Fruit fly (Drosophila melanogaster) whole organism, wandering third instar larva: ENCODE measurements around the gene CG42455.
A peak's percentile ranks its signal among the peaks of the same experiment; 100 is the strongest.

Experiments used
- Abd-B ChIP-seq: fragments of >200 bp; optimal IDR thresholded peaks from 2 replicates; lab custom pipeline; 2017; ENCODE audit warnings: missing biosample characterization, missing genetic modification characterization
- CG9705 ChIP-seq: fragments of 200-800 bp; sonication (Bioruptor generic); optimal IDR thresholded peaks from 2 replicates; lab custom pipeline; 2018; ENCODE audit warnings: missing biosample characterization, mild to moderate bottlenecking, missing genetic modification characterization
- Dfd ChIP-seq: fragments of >200 bp; optimal IDR thresholded peaks from 2 replicates; lab custom pipeline; 2017; ENCODE audit warnings: missing biosample characterization, missing genetic modification characterization
- Dif ChIP-seq: fragments of 200-275, 200-300 bp; sonication (Bioruptor generic); optimal IDR thresholded peaks from 2 replicates; lab custom pipeline; 2018; ENCODE audit warnings: missing biosample characterization, missing genetic modification characterization; ENCODE audit not compliant: partially characterized antibody
- GATAd ChIP-seq: sonication (Bioruptor generic); optimal IDR thresholded peaks from 2 replicates; lab custom pipeline; 2016; ENCODE audit warnings: missing biosample characterization, missing genetic modification characterization
- HLH106 ChIP-seq: fragments of 200-800 bp; optimal IDR thresholded peaks from 3 replicates; lab custom pipeline; 2019; ENCODE audit warnings: missing biosample characterization, mild to moderate bottlenecking, missing genetic modification characterization, moderate library complexity
- Hnf4 ChIP-seq: fragments of 200-800 bp; sonication (Bioruptor generic); optimal IDR thresholded peaks from 2 replicates; lab custom pipeline; 2016; ENCODE audit warnings: missing biosample characterization, mild to moderate bottlenecking, missing genetic modification characterization
- Hr83 ChIP-seq: fragments of 200-300 bp; sonication (Bioruptor generic); optimal IDR thresholded peaks from 2 replicates; lab custom pipeline; 2016; ENCODE audit warnings: missing biosample characterization, mild to moderate bottlenecking, missing genetic modification characterization, moderate library complexity; ENCODE audit not compliant: poor library complexity, severe bottlenecking
- Jra ChIP-seq: sonication (Bioruptor generic); optimal IDR thresholded peaks from 2 replicates; lab custom pipeline; 2016; ENCODE audit warnings: missing biosample characterization, missing genetic modification characterization
- Myc ChIP-seq: fragments of >200 bp; optimal IDR thresholded peaks from 2 replicates; lab custom pipeline; 2017
- N ChIP-seq: fragments of >200 bp; optimal IDR thresholded peaks from 2 replicates; lab custom pipeline; 2018; ENCODE audit warnings: missing biosample characterization, missing external identifiers, missing genetic modification characterization
- OdsH ChIP-seq: fragments of 200-800 bp; sonication (Bioruptor generic); optimal IDR thresholded peaks from 2 replicates; lab custom pipeline; 2016; ENCODE audit warnings: missing biosample characterization, mild to moderate bottlenecking, missing genetic modification characterization
- Rel ChIP-seq, 2 experiments: fragments of 200-800 bp; sonication (Bioruptor generic) in 1 of 2; optimal IDR thresholded peaks; 2 replicates in 1 of 2; 3 replicates in 1 of 2; lab custom pipeline; 2016 to 2019; ENCODE audit warnings: mild to moderate bottlenecking in 2 of 2, missing biosample characterization in 2 of 2, missing genetic modification characterization in 2 of 2, moderate library complexity in 1 of 2
- Vsx2 ChIP-seq: fragments of 200-300, 225-300 bp; sonication (Bioruptor generic); optimal IDR thresholded peaks from 2 replicates; lab custom pipeline; 2018; ENCODE audit warnings: missing biosample characterization, missing genetic modification characterization; ENCODE audit not compliant: partially characterized antibody
- br ChIP-seq: fragments of 200-800 bp; sonication (Bioruptor generic); optimal IDR thresholded peaks from 2 replicates; lab custom pipeline; 2016; ENCODE audit warnings: missing biosample characterization, missing genetic modification characterization
- brk ChIP-seq: fragments of 200-800 bp; sonication (Bioruptor generic); optimal IDR thresholded peaks from 2 replicates; lab custom pipeline; 2016; ENCODE audit warnings: missing biosample characterization, mild to moderate bottlenecking, missing genetic modification characterization
- dmrt93B ChIP-seq: fragments of 200-800 bp; sonication (Bioruptor generic); optimal IDR thresholded peaks from 2 replicates; lab custom pipeline; 2018; ENCODE audit warnings: missing biosample characterization, mild to moderate bottlenecking, missing genetic modification characterization
- dsf ChIP-seq: sonication (Bioruptor generic); optimal IDR thresholded peaks from 2 replicates; lab custom pipeline; 2016; ENCODE audit warnings: missing biosample characterization, missing genetic modification characterization, borderline replicate concordance
- ey ChIP-seq: fragments of 200-800 bp; sonication (Bioruptor generic); optimal IDR thresholded peaks from 2 replicates; lab custom pipeline; 2016; ENCODE audit warnings: missing biosample characterization, missing genetic modification characterization
- foxo ChIP-seq, 2 experiments: fragments of 200-800 bp; sonication (Bioruptor generic); optimal IDR thresholded peaks; 2 replicates in 1 of 2; 3 replicates in 1 of 2; lab custom pipeline; 2016 to 2017; ENCODE audit warnings: missing biosample characterization in 2 of 2, missing genetic modification characterization in 2 of 2
- fru ChIP-seq: fragments of 200-800 bp; sonication (Bioruptor generic); optimal IDR thresholded peaks from 3 replicates; lab custom pipeline; 2016; ENCODE audit warnings: missing biosample characterization, mild to moderate bottlenecking, missing genetic modification characterization
- h ChIP-seq: fragments of 200-800 bp; sonication (Bioruptor generic); optimal IDR thresholded peaks from 3 replicates; lab custom pipeline; 2016; ENCODE audit warnings: missing biosample characterization, mild to moderate bottlenecking, missing genetic modification characterization
- lola ChIP-seq: fragments of >200 bp; optimal IDR thresholded peaks from 2 replicates; lab custom pipeline; 2017; ENCODE audit warnings: missing biosample characterization, missing genetic modification characterization
- pan ChIP-seq: fragments of >200 bp; optimal IDR thresholded peaks from 2 replicates; lab custom pipeline; 2017
- psq ChIP-seq: fragments of 200-800 bp; sonication (Bioruptor generic); optimal IDR thresholded peaks from 3 replicates; lab custom pipeline; 2017; ENCODE audit warnings: missing biosample characterization, mild to moderate bottlenecking, missing genetic modification characterization, moderate library complexity
- rgr ChIP-seq: fragments of 200-800 bp; sonication (Bioruptor generic); optimal IDR thresholded peaks from 3 replicates; lab custom pipeline; 2016; ENCODE audit warnings: missing biosample characterization, mild to moderate bottlenecking, missing genetic modification characterization
- sv ChIP-seq: fragments of 200-800 bp; sonication (Bioruptor generic); optimal IDR thresholded peaks from 3 replicates; lab custom pipeline; 2016; ENCODE audit warnings: missing biosample characterization, missing genetic modification characterization
- tai ChIP-seq: sonication (Bioruptor generic); optimal IDR thresholded peaks from 2 replicates; lab custom pipeline; 2016; ENCODE audit warnings: missing biosample characterization, missing genetic modification characterization
- usp ChIP-seq: fragments of >200 bp; optimal IDR thresholded peaks from 2 replicates; lab custom pipeline; 2017; ENCODE audit warnings: missing biosample characterization, missing genetic modification characterization

CG42455 gene

DNA sequence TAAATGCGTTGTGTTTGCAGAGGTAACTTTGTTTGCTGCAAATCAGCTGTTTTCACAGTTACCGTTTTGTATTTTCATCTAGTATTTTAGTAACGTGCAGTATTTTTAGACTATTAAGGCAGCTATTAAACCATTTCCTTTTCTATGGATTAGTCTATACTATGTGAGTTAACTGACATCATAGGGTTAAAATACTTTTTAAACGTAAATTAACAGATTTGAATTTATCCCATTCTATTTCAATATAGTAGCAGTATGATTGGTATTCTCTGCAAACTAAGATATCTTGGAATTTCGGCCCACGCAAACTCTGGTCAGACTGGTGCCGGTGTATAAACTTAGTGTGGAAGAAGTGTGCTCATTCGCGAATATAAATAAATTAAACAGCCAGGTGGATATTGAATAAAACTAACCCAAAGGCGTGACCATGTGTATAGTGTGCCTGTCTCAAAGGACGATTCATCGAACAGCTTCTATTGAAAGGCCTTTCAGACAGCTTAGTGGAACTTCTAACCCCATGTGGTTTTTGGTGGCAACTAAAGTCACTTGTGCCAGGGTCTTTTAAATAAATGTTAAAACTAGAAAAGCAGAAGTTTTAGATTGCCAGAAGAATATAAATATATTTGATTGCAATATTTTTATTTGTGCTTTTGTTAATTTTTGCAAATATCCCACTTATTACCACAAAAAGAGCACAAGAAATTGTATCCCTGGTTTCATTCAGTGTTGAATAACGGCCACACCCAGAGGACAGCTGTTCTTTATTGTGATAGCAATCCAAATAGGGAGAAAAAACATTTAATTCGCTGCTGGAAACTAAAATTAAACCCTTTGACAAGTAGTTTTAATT, at the start of gene CG42455, which contains the start of the genes CG6674 and vnc:
CG42455 (plus strand) TSS at position 306 of the 850 bp plus-strand sequence.
CG6674 (minus strand) TSS at position 48 of the 850 bp plus-strand sequence.
vnc (plus strand) TSS at position 306 of the 850 bp plus-strand sequence.
- TF ChIP-seq pan (no peak), OdsH (peak; percentile 35), h (GFP tag; lab: Kevin White, UChicago) (peak; percentile 41), rgr (peak; percentile 49), usp (GFP tag; lab: Kevin White, UChicago) (no peak), Dif (GFP tag; lab: Kevin White, UChicago) (no peak), dsf (GFP tag; lab: Kevin White, UChicago) (peak; percentile 18), GATAd (GFP tag; lab: Kevin White, UChicago) (no peak), fru (GFP tag; lab: Kevin White, UChicago) (peak; percentile 42), dmrt93B (GFP tag; lab: Kevin White, UChicago) (peak; percentile 9), foxo (GFP tag; optimal IDR thresholded peaks at IDR 0.05; lab: Kevin White, UChicago) (peak in 1 of 2 experiments; percentile 48), CG9705 (GFP tag; lab: Kevin White, UChicago) (peak; percentile 9), HLH106 (peak; percentile 28), Jra (GFP tag; lab: Kevin White, UChicago) (peak; percentile 1), N (GFP tag; lab: Kevin White, UChicago) (no peak), Hr83 (peak; percentile 42), brk (GFP tag; lab: Kevin White, UChicago) (peak; percentile 19), Myc (peak; percentile 43), ey (peak; percentile 11), Hnf4 (GFP tag; lab: Kevin White, UChicago) (peak; percentile 50), tai (GFP tag; lab: Kevin White, UChicago) (peak; percentile 34), psq (peak; percentile 21), sv (GFP tag; lab: Kevin White, UChicago) (peak; percentile 4), lola (no peak), Rel (GFP tag; optimal IDR thresholded peaks at IDR 0.05; lab: Kevin White, UChicago) (no peak), Rel (tag; optimal IDR thresholded peaks at IDR 0.05; lab: Kevin White, UChicago) (peak; percentile 38)

- TF ChIP-seq Abd-B (GFP tag; lab: Kevin White, UChicago) (no peak), rgr (no peak), OdsH (no peak), foxo (GFP tag; optimal IDR thresholded peaks at IDR 0.05; lab: Kevin White, UChicago) (no peak), Dfd (GFP tag; lab: Kevin White, UChicago) (no peak), dsf (GFP tag; lab: Kevin White, UChicago) (no peak), usp (GFP tag; lab: Kevin White, UChicago) (no peak), CG9705 (GFP tag; lab: Kevin White, UChicago) (no peak), ey (no peak), fru (GFP tag; lab: Kevin White, UChicago) (no peak), sv (GFP tag; lab: Kevin White, UChicago) (no peak), Vsx2 (GFP tag; lab: Kevin White, UChicago) (no peak), br (GFP tag; lab: Kevin White, UChicago) (no peak), psq (no peak), Jra (GFP tag; lab: Kevin White, UChicago) (no peak)
Measured at dm6 chr3L:9927169-9927568, 44.9 kb upstream of the CG42455 start.

DNA sequence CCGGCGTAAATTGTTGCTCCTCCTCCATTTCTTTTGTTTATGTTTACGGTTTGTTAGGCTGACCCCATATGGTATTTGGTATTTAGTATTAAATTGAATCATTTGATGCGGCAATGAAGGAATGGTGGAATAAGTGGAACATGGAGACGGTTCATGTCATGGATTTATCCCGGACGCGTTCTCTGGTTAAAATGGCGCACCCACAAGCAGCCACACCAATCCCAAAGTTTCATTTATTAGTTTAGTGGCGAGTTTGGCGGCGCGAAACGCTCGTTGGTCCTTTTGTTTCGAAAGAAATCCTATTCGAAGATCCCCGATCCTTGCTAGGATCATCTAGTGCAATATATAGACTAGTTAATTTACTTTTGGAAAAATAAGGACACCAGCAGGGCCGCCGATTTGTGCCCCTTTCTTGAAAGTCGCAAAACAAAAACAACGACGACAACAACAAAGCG, 3.8 kb upstream of the CG42455 start, which contains the start of the genes CG6685 and Dronc:
CG6685 (minus strand) TSS at position 51 of the 455 bp plus-strand sequence.
Dronc (plus strand) TSS at position 213 of the 455 bp plus-strand sequence.
- TF ChIP-seq Hr83, result peak; percentile 14
- TF ChIP-seq HLH106, result peak; percentile 10
- TF ChIP-seq foxo (GFP tag; optimal IDR thresholded peaks at IDR 0.05; lab: Kevin White, UChicago), result no peak
- peak; percentile 18 for TF ChIP-seq Vsx2 (GFP tag; lab: Kevin White, UChicago)
- no peak for TF ChIP-seq Rel (GFP tag; optimal IDR thresholded peaks at IDR 0.05; lab: Kevin White, UChicago)
- TF ChIP-seq Rel (tag; optimal IDR thresholded peaks at IDR 0.05; lab: Kevin White, UChicago), result peak; percentile 99

DNA sequence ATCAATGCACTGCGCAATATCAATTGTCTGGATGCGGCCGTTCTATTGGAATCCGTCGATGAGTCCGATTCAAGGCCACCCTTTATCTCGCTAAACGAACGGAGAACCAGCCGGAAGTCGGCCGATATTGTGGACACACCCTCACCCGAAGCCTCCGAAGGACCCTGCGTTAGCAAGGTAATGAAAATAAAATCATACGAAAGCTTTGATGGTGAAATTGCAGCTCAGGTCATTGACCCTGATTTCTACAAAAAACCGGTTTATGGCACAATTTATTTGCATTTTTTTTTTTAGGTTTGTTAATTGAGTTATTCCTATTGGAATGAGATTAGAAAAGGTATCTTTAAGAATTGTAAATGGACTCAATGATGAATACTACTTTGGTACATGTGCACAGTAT, 3.0 kb upstream of the CG42455 start:
- TF ChIP-seq Vsx2 (GFP tag; lab: Kevin White, UChicago), result no peak
- TF ChIP-seq, all 38 proteins: peak for 0
